Fruit fly (Drosophila melanogaster): ENCODE measurements around the gene Tet.
A peak's percentile ranks its signal among the peaks of the same experiment; 100 is the strongest.

DNA sequence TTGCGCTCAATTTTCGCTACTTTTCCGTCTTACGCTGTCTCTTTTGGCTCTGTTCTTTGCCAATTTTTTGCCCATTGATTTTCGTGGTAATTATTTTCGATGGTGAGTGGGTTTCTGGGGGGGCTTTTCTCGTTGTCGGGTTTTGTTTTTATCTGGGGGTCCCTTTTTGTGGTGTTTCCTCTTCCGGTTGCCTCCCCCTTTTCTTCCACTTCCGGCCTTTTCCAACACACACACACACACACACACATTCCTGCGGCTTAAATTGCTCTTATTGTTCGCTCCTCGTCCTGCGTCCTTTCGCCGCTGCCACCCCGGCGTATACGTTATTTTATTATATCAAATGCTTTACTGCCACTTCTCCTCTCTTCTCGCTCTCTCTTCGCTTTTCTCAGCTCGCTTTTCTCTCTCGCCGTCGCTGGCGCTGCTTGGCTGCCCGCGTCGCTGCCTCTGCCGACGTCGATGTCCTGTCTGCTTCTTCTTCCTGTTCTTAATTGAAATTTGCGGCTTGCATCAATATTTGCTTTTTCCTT lies 50.3 kb downstream of the Tet start:
- TF ChIP-seq fru (GFP tag; optimal IDR thresholded peaks at IDR 0.05) (no peak), br (GFP tag; optimal IDR thresholded peaks at IDR 0.05) (no peak), psq (GFP tag; optimal IDR thresholded peaks at IDR 0.05) (peak; percentile 46), Sp1 (GFP tag; optimal IDR thresholded peaks at IDR 0.05) (no peak), lola (GFP tag; optimal IDR thresholded peaks at IDR 0.05) (no peak), brk (GFP tag; optimal IDR thresholded peaks at IDR 0.05) (no peak), Dif (GFP tag; optimal IDR thresholded peaks at IDR 0.05; ENCODE audit: partially characterized antibody) (no peak), pan (optimal IDR thresholded peaks at IDR 0.05) (no peak), CG9705 (GFP tag; optimal IDR thresholded peaks at IDR 0.05) (no peak), GATAd (GFP tag; optimal IDR thresholded peaks at IDR 0.05) (no peak)

All from whole organism, wandering third instar larva.